Fruit fly (Drosophila melanogaster) whole organism, embryonic: Measurements from ENCODE around the gene CG43731.

Experiments
- ATbp ChIP-seq: fragments of 200-800 bp; sonication (Bioruptor generic); optimal IDR thresholded peaks from 2 replicates; lab custom pipeline; 2017; ENCODE audit warnings: missing biosample characterization, mild to moderate bottlenecking, missing genetic modification characterization, missing genetic modification reagents
- B-H1 ChIP-seq: fragments of 200-800 bp; sonication (Bioruptor generic); IDR thresholded peaks from 3 replicates; pipeline ENCODE4 v1.3.6; 2022; ENCODE audit warnings: missing biosample characterization, missing genetic modification characterization
- Bdp1 ChIP-seq: fragments of 200-800 bp; sonication (Bioruptor generic); optimal IDR thresholded peaks from 3 replicates; lab custom pipeline; 2016; ENCODE audit warnings: missing biosample characterization, missing genetic modification characterization
- CG10366 ChIP-seq: fragments of 200-800 bp; sonication (Bioruptor generic); IDR thresholded peaks from 2 replicates; pipeline ENCODE4 v1.3.6; 2022; ENCODE audit warnings: missing biosample characterization, missing genetic modification characterization
- CG10431 ChIP-seq: fragments of 200-800 bp; sonication (Bioruptor generic); optimal IDR thresholded peaks from 3 replicates; lab custom pipeline; 2018; ENCODE audit warnings: missing biosample characterization, mild to moderate bottlenecking, missing genetic modification characterization
- CG10979 ChIP-seq: fragments of 200-800 bp; sonication (Bioruptor generic); optimal IDR thresholded peaks from 2 replicates; lab custom pipeline; 2018; ENCODE audit warnings: missing biosample characterization, mild to moderate bottlenecking, missing genetic modification characterization, moderate library complexity
- CG11504 ChIP-seq: fragments of 200-800 bp; sonication (Bioruptor generic); optimal IDR thresholded peaks from 3 replicates; lab custom pipeline; 2019; ENCODE audit warnings: missing biosample characterization, mild to moderate bottlenecking, missing genetic modification characterization, moderate library complexity
- CG11560 ChIP-seq: fragments of 200-800 bp; sonication (Bioruptor generic); IDR thresholded peaks from 3 replicates; pipeline ENCODE4 v1.3.6; 2022; ENCODE audit warnings: missing biosample characterization, missing genetic modification characterization
- CG12104 ChIP-seq: fragments of 200-800 bp; sonication (Bioruptor generic); optimal IDR thresholded peaks from 3 replicates; lab custom pipeline; 2016; ENCODE audit warnings: missing biosample characterization, missing genetic modification characterization
- CG15696 ChIP-seq: fragments of 200-800 bp; sonication (Bioruptor generic); optimal IDR thresholded peaks from 2 replicates; lab custom pipeline; 2019; ENCODE audit warnings: missing biosample characterization, mild to moderate bottlenecking, missing genetic modification characterization, moderate library complexity
- CG2116 ChIP-seq: fragments of 200-800 bp; sonication (Bioruptor generic); optimal IDR thresholded peaks from 3 replicates; lab custom pipeline; 2018; ENCODE audit warnings: missing biosample characterization, mild to moderate bottlenecking, missing genetic modification characterization
- CG2712 ChIP-seq: fragments of 200-800 bp; optimal IDR thresholded peaks from 3 replicates; lab custom pipeline; 2019; ENCODE audit warnings: missing biosample characterization, mild to moderate bottlenecking, missing genetic modification characterization, moderate library complexity
- CG31441 ChIP-seq: fragments of 200-800 bp; sonication (Bioruptor generic); IDR thresholded peaks from 2 replicates; pipeline ENCODE4 v1.3.6; 2022; ENCODE audit warnings: missing biosample characterization, missing genetic modification characterization
- CG3726 ChIP-seq: fragments of 200-800 bp; sonication (Bioruptor generic); IDR thresholded peaks from 3 replicates; pipeline ENCODE4, ENCODE4 v1.3.6; 2022; ENCODE audit warnings: missing biosample characterization, missing genetic modification characterization
- CG4360 ChIP-seq: fragments of 200-800 bp; sonication (Bioruptor generic); IDR thresholded peaks from 2 replicates; pipeline ENCODE4 v1.3.6; 2022; ENCODE audit warnings: missing biosample characterization, missing genetic modification characterization
- CG6272 ChIP-seq: fragments of 200-800 bp; sonication (Bioruptor generic); IDR thresholded peaks from 2 replicates; pipeline ENCODE4 v1.3.6; 2022; ENCODE audit warnings: missing biosample characterization, missing genetic modification characterization
- CG7271 ChIP-seq: fragments of 200-800 bp; sonication (Bioruptor generic); optimal IDR thresholded peaks from 2 replicates; lab custom pipeline; 2018; ENCODE audit warnings: missing biosample characterization, mild to moderate bottlenecking, missing genetic modification characterization, moderate library complexity
- CG8388 ChIP-seq: fragments of 200-800 bp; sonication (Bioruptor generic); optimal IDR thresholded peaks from 2 replicates; lab custom pipeline; 2019; ENCODE audit warnings: missing biosample characterization, mild to moderate bottlenecking, missing genetic modification characterization, moderate library complexity
- D19B ChIP-seq: fragments of 200-800 bp; sonication (Bioruptor generic); optimal IDR thresholded peaks from 2 replicates; lab custom pipeline; 2017; ENCODE audit warnings: missing biosample characterization, mild to moderate bottlenecking, missing genetic modification characterization
- Eip74EF ChIP-seq, 2 experiments: fragments of 200-800 bp in 1 of 2; fragments of >200 bp in 1 of 2; sonication (Bioruptor generic) in 1 of 2; optimal IDR thresholded peaks; 2 replicates each; lab custom pipeline; 2017 to 2019; ENCODE audit warnings: missing biosample characterization in 2 of 2, missing genetic modification characterization in 2 of 2, mild to moderate bottlenecking in 1 of 2, moderate library complexity in 1 of 2
- Hey ChIP-seq: fragments of 200-800 bp; sonication (Bioruptor generic); optimal IDR thresholded peaks from 3 replicates; lab custom pipeline; 2018; ENCODE audit warnings: missing biosample characterization, mild to moderate bottlenecking, missing genetic modification characterization
- Hr39 ChIP-seq: fragments of >200 bp; optimal IDR thresholded peaks from 2 replicates; lab custom pipeline; 2017
- MBD-R2 ChIP-seq: fragments of 200-800 bp; sonication (Bioruptor generic); IDR thresholded peaks from 2 replicates; pipeline ENCODE4 v1.3.6; 2022; ENCODE audit warnings: missing biosample characterization, missing genetic modification characterization
- Max ChIP-seq: fragments of 200-800 bp; sonication (Bioruptor generic); optimal IDR thresholded peaks from 2 replicates; lab custom pipeline; 2016; ENCODE audit warnings: missing biosample characterization, mild to moderate bottlenecking, missing genetic modification characterization
- Oaz ChIP-seq: fragments of 200-800 bp; sonication (Bioruptor generic); IDR thresholded peaks from 2 replicates; pipeline ENCODE4 v1.3.6; 2022; ENCODE audit warnings: missing biosample characterization, missing genetic modification characterization
- Side ChIP-seq: fragments of 200-800 bp; sonication (Bioruptor generic); optimal IDR thresholded peaks from 2 replicates; lab custom pipeline; 2016; ENCODE audit warnings: missing biosample characterization, missing genetic modification characterization
- Xbp1 ChIP-seq: fragments of 200-800 bp; sonication (Bioruptor generic); optimal IDR thresholded peaks from 3 replicates; lab custom pipeline; 2016; ENCODE audit warnings: missing biosample characterization, mild to moderate bottlenecking, missing genetic modification characterization
- bbx ChIP-seq: fragments of 200-800 bp; sonication (Bioruptor generic); IDR thresholded peaks from 2 replicates; pipeline ENCODE4 v1.3.6; 2022; ENCODE audit warnings: missing biosample characterization, missing genetic modification characterization; ENCODE audit not compliant: partially characterized antibody
- bsh ChIP-seq, 2 experiments: fragments of 200-800 bp; sonication (Bioruptor generic); optimal IDR thresholded peaks; 2 replicates each; lab custom pipeline; 2017 to 2018; ENCODE audit warnings: mild to moderate bottlenecking in 2 of 2, missing biosample characterization in 2 of 2, missing genetic modification characterization in 2 of 2, moderate library complexity in 1 of 2
- eyg ChIP-seq: fragments of 200-800 bp; sonication (Bioruptor generic); optimal IDR thresholded peaks from 3 replicates; lab custom pipeline; 2016; ENCODE audit warnings: missing biosample characterization, missing genetic modification characterization
- fd96Cb ChIP-seq: fragments of 200-800 bp; sonication (Bioruptor generic); optimal IDR thresholded peaks from 2 replicates; lab custom pipeline; 2018; ENCODE audit warnings: missing biosample characterization, mild to moderate bottlenecking, missing genetic modification characterization, moderate library complexity
- grau ChIP-seq: fragments of 200-800 bp; optimal IDR thresholded peaks from 3 replicates; lab custom pipeline; 2019; ENCODE audit warnings: missing biosample characterization, mild to moderate bottlenecking, missing genetic modification characterization, moderate library complexity
- hbn ChIP-seq: fragments of 200-800 bp; sonication (Bioruptor generic); IDR thresholded peaks from 2 replicates; pipeline ENCODE4 v1.3.6; 2022; ENCODE audit warnings: missing biosample characterization, missing genetic modification characterization; ENCODE audit not compliant: partially characterized antibody
- hkb ChIP-seq, 2 experiments: fragments of 200-800 bp in 1 of 2; fragments of >200 bp in 1 of 2; sonication (Bioruptor generic) in 1 of 2; IDR thresholded peaks in 1 of 2; optimal IDR thresholded peaks in 1 of 2; 2 replicates each; pipeline versions ENCODE4 v1.3.6 to Lab custom; 2017 to 2022; ENCODE audit warnings: missing biosample characterization in 1 of 2, missing genetic modification characterization in 1 of 2
- nom ChIP-seq: fragments of 200-800 bp; sonication (Bioruptor generic); optimal IDR thresholded peaks from 2 replicates; lab custom pipeline; 2017; ENCODE audit warnings: missing biosample characterization, missing genetic modification characterization, mild to moderate bottlenecking, moderate library complexity, missing genetic modification reagents
- otp ChIP-seq: fragments of 200-800 bp; sonication (Bioruptor generic); IDR thresholded peaks from 3 replicates; pipeline ENCODE4, ENCODE4 v1.3.6; 2022; ENCODE audit warnings: missing biosample characterization, missing genetic modification characterization
- p53 ChIP-seq: fragments of 200-800 bp; sonication (Bioruptor generic); optimal IDR thresholded peaks from 2 replicates; lab custom pipeline; 2016; ENCODE audit warnings: missing biosample characterization, missing genetic modification characterization
- row ChIP-seq: fragments of 200-800 bp; sonication (Bioruptor generic); IDR thresholded peaks from 3 replicates; pipeline ENCODE4 v1.3.6; 2022; ENCODE audit warnings: missing biosample characterization, missing genetic modification characterization
- scrt ChIP-seq: fragments of 200-800 bp; sonication (Bioruptor generic); optimal IDR thresholded peaks from 2 replicates; lab custom pipeline; 2018; ENCODE audit warnings: missing biosample characterization, mild to moderate bottlenecking, missing genetic modification characterization, moderate library complexity
- sqz ChIP-seq: fragments of 200-800 bp; sonication (Bioruptor generic); optimal IDR thresholded peaks from 3 replicates; lab custom pipeline; 2018; ENCODE audit warnings: missing biosample characterization, mild to moderate bottlenecking, missing genetic modification characterization
- ssp ChIP-seq: fragments of 200-800 bp; sonication (Bioruptor generic); IDR thresholded peaks from 2 replicates; pipeline ENCODE4 v1.3.6; 2022; ENCODE audit warnings: missing biosample characterization, missing genetic modification characterization
- stwl ChIP-seq: fragments of 200-800 bp; sonication (Bioruptor generic); optimal IDR thresholded peaks from 3 replicates; lab custom pipeline; 2018; ENCODE audit warnings: missing biosample characterization, mild to moderate bottlenecking, missing genetic modification characterization, moderate library complexity
- ttk ChIP-seq: fragments of 200-800 bp; sonication (Bioruptor generic); IDR thresholded peaks from 2 replicates; pipeline ENCODE4 v2.1.2; 2022; ENCODE audit warnings: missing biosample characterization, missing genetic modification characterization
- twi ChIP-seq: fragments of 200-800 bp; optimal IDR thresholded peaks from 2 replicates; lab custom pipeline; 2019; ENCODE audit warnings: missing biosample characterization, mild to moderate bottlenecking, missing genetic modification characterization, moderate library complexity

CG43731 gene

dm6 chr2L:19131905-19132402 lies 30.1 kb downstream of the CG43731 start, which contains the start of the genes AsnRS and DCTN6-p27 (continued):
- TF ChIP-seq CG11560 (tag; lab: Robert Waterston, UW) (peak; percentile 94), hbn (GFP tag; lab: Robert Waterston, UW) (peak; percentile 63), CG11504 (tag; lab: Kevin White, UChicago) (peak; percentile 84), CG2712 (peak; percentile 62), Hey (tag; lab: Kevin White, UChicago) (no peak), D19B (GFP tag; lab: Kevin White, UChicago) (peak; percentile 16), CG12104 (peak; percentile 59), CG7271 (tag; lab: Kevin White, UChicago) (no peak), CG10366 (peak; percentile 62), stwl (tag; lab: Kevin White, UChicago) (peak; percentile 69), CG8388 (GFP tag; lab: Kevin White, UChicago) (peak; percentile 53), CG31441 (peak; percentile 70), Eip74EF (GFP tag; optimal IDR thresholded peaks at IDR 0.05; lab: Kevin White, UChicago) (peak in 1 of 2 experiments; percentile 15), Bdp1 (GFP tag; lab: Kevin White, UChicago) (peak; percentile 39), CG3726 (GFP tag; lab: Robert Waterston, UW) (no peak), Hr39 (lab: Kevin White, UChicago) (no peak), Side (peak; percentile 6), Xbp1 (GFP tag; lab: Kevin White, UChicago) (peak; percentile 80), otp (GFP tag; lab: Robert Waterston, UW) (0 out of 3 replicates have a peak, but pooled peaks have one; percentile 40), Max (GFP tag; lab: Kevin White, UChicago) (peak; percentile 79), sqz (GFP tag; lab: Kevin White, UChicago) (no peak), CG10979 (tag; lab: Kevin White, UChicago) (peak; percentile 43), hkb (optimal IDR thresholded peaks at IDR 0.05; lab: Kevin White, UChicago) (no peak), hkb (GFP tag; IDR thresholded peaks at IDR 0.05; lab: Robert Waterston, UW) (peak; percentile 55), scrt (GFP tag; lab: Kevin White, UChicago) (no peak), ssp (GFP tag; lab: Robert Waterston, UW) (peak; percentile 46), CG10431 (GFP tag; lab: Kevin White, UChicago) (no peak), CG6272 (peak; percentile 63; the same call in 1 of the 2 replicates), ATbp (GFP tag; lab: Kevin White, UChicago) (no peak), bbx (GFP tag; lab: Robert Waterston, UW) (peak; percentile 59), ttk (GFP tag; lab: Robert Waterston, UW) (peak; percentile 58; the same call in 1 of the 2 replicates), row (GFP tag; lab: Robert Waterston, UW) (peak; percentile 65), fd96Cb (tag; lab: Kevin White, UChicago) (peak; percentile 19), p53 (GFP tag; lab: Kevin White, UChicago) (no peak), CG15696 (tag; lab: Kevin White, UChicago) (peak; percentile 64), twi (tag; lab: Kevin White, UChicago) (peak; percentile 40), bsh (GFP tag; optimal IDR thresholded peaks at IDR 0.05; lab: Kevin White, UChicago) (peak in 1 of 2 experiments; percentile 60), eyg (GFP tag; lab: Kevin White, UChicago) (no peak), B-H1 (GFP tag; lab: Robert Waterston, UW) (peak; percentile 28; the same call in 1 of the 3 replicates), grau (tag; lab: Kevin White, UChicago) (peak; percentile 67), CG4360 (GFP tag; lab: Robert Waterston, UW) (no peak), nom (GFP tag; lab: Kevin White, UChicago) (peak; percentile 18), MBD-R2 (GFP tag; lab: Robert Waterston, UW) (peak; percentile 66), Oaz (GFP tag; lab: Robert Waterston, UW) (no peak), CG2116 (GFP tag; lab: Kevin White, UChicago) (peak; percentile 82)
